Fruit fly (Drosophila melanogaster) whole organism, pupa: ENCODE data around the gene Sidpn.

Experiments
- CG13204 ChIP-seq: fragments of 200-800 bp; sonication (Bioruptor generic); optimal IDR thresholded peaks from 2 replicates; lab custom pipeline; 2018; ENCODE audit warnings: missing biosample characterization, mild to moderate bottlenecking, missing genetic modification characterization, moderate library complexity
- CG34367 ChIP-seq: fragments of 200-800 bp; sonication (Bioruptor generic); optimal IDR thresholded peaks from 2 replicates; lab custom pipeline; 2018; ENCODE audit warnings: missing biosample characterization, mild to moderate bottlenecking, missing genetic modification characterization
- CG4496 ChIP-seq: fragments of 200-800 bp; sonication (Bioruptor generic); IDR thresholded peaks from 3 replicates; pipeline ENCODE4 v1.3.6; 2022; ENCODE audit warnings: missing biosample characterization, missing genetic modification characterization
- CG8301 ChIP-seq: fragments of 200-800 bp; sonication (Bioruptor generic); optimal IDR thresholded peaks from 2 replicates; lab custom pipeline; 2018; ENCODE audit warnings: missing biosample characterization, mild to moderate bottlenecking, missing genetic modification characterization
- EcR ChIP-seq: fragments of 200-800 bp; sonication (Bioruptor generic); optimal IDR thresholded peaks from 3 replicates; lab custom pipeline; 2019; ENCODE audit warnings: missing biosample characterization, missing genetic modification characterization, mild to moderate bottlenecking, moderate library complexity, missing genetic modification reagents
- Pif1A ChIP-seq: fragments of 200-800 bp; sonication (Bioruptor generic); optimal IDR thresholded peaks from 3 replicates; lab custom pipeline; 2016; ENCODE audit warnings: missing biosample characterization, missing genetic modification characterization
- Snoo ChIP-seq: fragments of 200-800 bp; sonication (Bioruptor generic); optimal IDR thresholded peaks from 3 replicates; lab custom pipeline; 2017; ENCODE audit warnings: missing biosample characterization, mild to moderate bottlenecking, missing genetic modification characterization, inconsistent platforms
- fd96Ca ChIP-seq: fragments of 200-800 bp; sonication (Bioruptor generic); IDR thresholded peaks from 3 replicates; pipeline ENCODE4 v1.3.6; 2022; ENCODE audit warnings: missing biosample characterization, missing genetic modification characterization
- rn ChIP-seq: fragments of 200-800 bp; sonication (Bioruptor generic); IDR thresholded peaks from 2 replicates; pipeline ENCODE4 v1.3.6; 2022; ENCODE audit warnings: missing biosample characterization, missing genetic modification characterization

DNA sequence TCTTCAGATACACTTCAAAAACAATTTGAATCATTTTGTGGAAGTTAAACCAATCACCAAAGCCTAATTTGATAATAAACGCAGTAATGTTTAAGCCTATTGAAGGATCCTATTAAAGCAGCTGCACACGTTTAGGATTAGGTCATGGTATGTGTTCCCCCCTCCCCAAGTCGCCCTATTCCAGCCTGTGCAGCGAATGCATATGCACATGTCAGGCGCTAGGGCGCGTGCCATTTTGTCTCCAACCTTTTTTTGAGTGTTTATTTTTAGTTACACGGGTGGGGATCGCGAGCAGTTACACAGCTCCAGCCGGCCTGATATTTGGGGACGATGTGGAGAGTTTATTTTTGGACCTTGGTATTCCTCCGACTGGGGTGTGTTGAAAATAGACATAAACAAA, 9.5 kb downstream of the Sidpn start:
- TF ChIP-seq rn (GFP tag; lab: Robert Waterston, UW) (no peak), CG4496 (GFP tag; lab: Robert Waterston, UW) (no peak), EcR (no peak), Pif1A (GFP tag; lab: Kevin White, UChicago) (no peak), CG8301 (tag; lab: Kevin White, UChicago) (no peak), CG34367 (tag; lab: Kevin White, UChicago) (no peak), Snoo (tag; lab: Kevin White, UChicago) (no peak), CG13204 (GFP tag; lab: Kevin White, UChicago) (no peak), fd96Ca (GFP tag; lab: Robert Waterston, UW) (no peak)
